Fruit fly (Drosophila melanogaster) whole organism, embryonic: ENCODE data around the gene CG4497.
A peak's percentile ranks its signal among the peaks of the same experiment; 100 is the strongest.

Experiments used
- Atf-2 ChIP-seq: fragments of 200-800 bp; sonication (Bioruptor generic); optimal IDR thresholded peaks from 2 replicates; lab custom pipeline; 2016; ENCODE audit warnings: missing biosample characterization, missing genetic modification characterization
- Awh ChIP-seq: fragments of 200-800 bp; sonication (Bioruptor generic); IDR thresholded peaks from 2 replicates; pipeline ENCODE4, ENCODE4 v1.3.6; 2022; ENCODE audit warnings: missing biosample characterization, missing genetic modification characterization
- B-H1 ChIP-seq: fragments of 200-800 bp; sonication (Bioruptor generic); IDR thresholded peaks from 3 replicates; pipeline ENCODE4 v1.3.6; 2022; ENCODE audit warnings: missing biosample characterization, missing genetic modification characterization
- CG10267 ChIP-seq: fragments of 200-800 bp; sonication (Bioruptor generic); optimal IDR thresholded peaks from 2 replicates; lab custom pipeline; 2018; ENCODE audit warnings: missing biosample characterization, mild to moderate bottlenecking, missing genetic modification characterization, moderate library complexity
- CG12391 ChIP-seq: fragments of 200-800 bp; sonication (Bioruptor generic); optimal IDR thresholded peaks from 3 replicates; lab custom pipeline; 2018; ENCODE audit warnings: missing biosample characterization, mild to moderate bottlenecking, missing genetic modification characterization, moderate library complexity
- CG1603 ChIP-seq: fragments of 200-800 bp; sonication (Bioruptor generic); optimal IDR thresholded peaks from 2 replicates; lab custom pipeline; 2019; ENCODE audit warnings: missing biosample characterization, mild to moderate bottlenecking, missing genetic modification characterization, moderate library complexity
- CG16779 ChIP-seq: fragments of 200-800 bp; sonication (Bioruptor generic); IDR thresholded peaks from 2 replicates; pipeline ENCODE4 v1.3.6; 2022; ENCODE audit warnings: missing biosample characterization, missing genetic modification characterization
- CG2875 ChIP-seq: fragments of 200-800 bp; sonication (Bioruptor generic); optimal IDR thresholded peaks from 2 replicates; lab custom pipeline; 2017; ENCODE audit warnings: missing biosample characterization, mild to moderate bottlenecking, missing genetic modification characterization, missing genetic modification reagents
- CG31441 ChIP-seq: fragments of 200-800 bp; sonication (Bioruptor generic); IDR thresholded peaks from 2 replicates; pipeline ENCODE4 v1.3.6; 2022; ENCODE audit warnings: missing biosample characterization, missing genetic modification characterization
- CG34422 ChIP-seq: fragments of 200-800 bp; sonication (Bioruptor generic); IDR thresholded peaks from 3 replicates; pipeline ENCODE4 v1.3.6; 2022; ENCODE audit warnings: missing biosample characterization, missing genetic modification characterization
- CG4820 ChIP-seq: fragments of 200-800 bp; sonication (Bioruptor generic); optimal IDR thresholded peaks from 3 replicates; lab custom pipeline; 2016; ENCODE audit warnings: missing biosample characterization, missing genetic modification characterization
- CG6654 ChIP-seq: fragments of 200-800 bp; sonication (Bioruptor generic); optimal IDR thresholded peaks from 2 replicates; lab custom pipeline; 2017; ENCODE audit warnings: missing biosample characterization, mild to moderate bottlenecking, missing genetic modification characterization
- CG8388 ChIP-seq: fragments of 200-800 bp; sonication (Bioruptor generic); optimal IDR thresholded peaks from 2 replicates; lab custom pipeline; 2019; ENCODE audit warnings: missing biosample characterization, mild to moderate bottlenecking, missing genetic modification characterization, moderate library complexity
- CoRest ChIP-seq: fragments of 200-800 bp; sonication (Bioruptor generic); optimal IDR thresholded peaks from 3 replicates; lab custom pipeline; 2018; ENCODE audit warnings: missing biosample characterization, mild to moderate bottlenecking, missing genetic modification characterization, moderate library complexity
- Dip2 ChIP-seq: fragments of 200-800 bp; sonication (Bioruptor generic); IDR thresholded peaks from 2 replicates; pipeline ENCODE4 v1.3.6; 2022; ENCODE audit warnings: missing biosample characterization, missing genetic modification characterization
- E2f1 ChIP-seq: fragments of 200-800 bp; sonication (Bioruptor generic); IDR thresholded peaks from 2 replicates; pipeline ENCODE4 v1.3.6; 2022; ENCODE audit warnings: missing biosample characterization, missing genetic modification characterization
- Gug ChIP-seq: fragments of 200-800 bp; sonication (Bioruptor generic); IDR thresholded peaks from 4 replicates; pipeline ENCODE4 v1.3.6; 2022; ENCODE audit warnings: missing biosample characterization, missing genetic modification characterization
- H2.0 ChIP-seq: fragments of 200-800 bp; sonication (Bioruptor generic); IDR thresholded peaks from 2 replicates; pipeline ENCODE4 v1.3.6; 2022; ENCODE audit warnings: missing biosample characterization, missing genetic modification characterization
- HLH3B ChIP-seq: fragments of 200-800 bp; sonication (Bioruptor generic); IDR thresholded peaks from 2 replicates; pipeline ENCODE4 v1.3.6; 2022; ENCODE audit warnings: missing biosample characterization, missing genetic modification characterization
- Hr51 ChIP-seq, 2 experiments: fragments of 200-800 bp; sonication (Bioruptor generic); optimal IDR thresholded peaks; 2 replicates in 1 of 2; 3 replicates in 1 of 2; lab custom pipeline; 2016 to 2018; ENCODE audit warnings: missing biosample characterization in 2 of 2, missing genetic modification characterization in 2 of 2, mild to moderate bottlenecking in 1 of 2, moderate library complexity in 1 of 2
- Oli ChIP-seq: fragments of 200-800 bp; sonication (Bioruptor generic); optimal IDR thresholded peaks from 2 replicates; lab custom pipeline; 2018; ENCODE audit warnings: missing biosample characterization, mild to moderate bottlenecking, missing genetic modification characterization, moderate library complexity
- PHDP ChIP-seq: fragments of 200-800 bp; sonication (Bioruptor generic); optimal IDR thresholded peaks from 3 replicates; lab custom pipeline; 2018; ENCODE audit warnings: missing biosample characterization, mild to moderate bottlenecking, missing genetic modification characterization, moderate library complexity
- Rx ChIP-seq: fragments of 200-800 bp; sonication (Bioruptor generic); IDR thresholded peaks from 2 replicates; pipeline ENCODE4 v1.3.6; 2022; ENCODE audit warnings: missing biosample characterization, missing genetic modification characterization
- Sox102F ChIP-seq: fragments of 200-800 bp; sonication (Bioruptor generic); optimal IDR thresholded peaks from 2 replicates; lab custom pipeline; 2018; ENCODE audit warnings: missing biosample characterization, mild to moderate bottlenecking, missing genetic modification characterization, moderate library complexity
- Xbp1 ChIP-seq: fragments of 200-800 bp; sonication (Bioruptor generic); optimal IDR thresholded peaks from 3 replicates; lab custom pipeline; 2016; ENCODE audit warnings: missing biosample characterization, mild to moderate bottlenecking, missing genetic modification characterization
- bcd ChIP-seq: fragments of 200-800 bp; sonication (Bioruptor generic); optimal IDR thresholded peaks from 2 replicates; lab custom pipeline; 2017; ENCODE audit warnings: missing biosample characterization, mild to moderate bottlenecking, missing genetic modification characterization
- crc ChIP-seq: fragments of 200-800 bp; sonication (Bioruptor generic); optimal IDR thresholded peaks from 2 replicates; lab custom pipeline; 2016; ENCODE audit warnings: missing biosample characterization, missing genetic modification characterization
- crp ChIP-seq, 2 experiments: fragments of 200-800 bp; sonication (Bioruptor generic); optimal IDR thresholded peaks; 2 replicates in 1 of 2; 3 replicates in 1 of 2; lab custom pipeline; 2017; ENCODE audit warnings: missing biosample characterization in 2 of 2, missing genetic modification characterization in 2 of 2, mild to moderate bottlenecking in 1 of 2, moderate library complexity in 1 of 2
- dimm ChIP-seq: fragments of 200-800 bp; sonication (Bioruptor generic); IDR thresholded peaks from 2 replicates; pipeline ENCODE4 v1.3.6; 2022; ENCODE audit warnings: missing biosample characterization, missing genetic modification characterization
- dysf ChIP-seq: fragments of 200-800 bp; sonication (Bioruptor generic); IDR thresholded peaks from 3 replicates; pipeline ENCODE4 v1.3.6; 2022; ENCODE audit warnings: missing biosample characterization, missing genetic modification characterization
- ems ChIP-seq: fragments of 200-800 bp; sonication (Bioruptor generic); optimal IDR thresholded peaks from 3 replicates; lab custom pipeline; 2016; ENCODE audit warnings: missing biosample characterization, missing genetic modification characterization
- eve ChIP-seq, 2 experiments: fragments of >200 bp; optimal IDR thresholded peaks; 2 replicates each; lab custom pipeline; 2017; ENCODE audit warnings: missing biosample characterization in 2 of 2, missing genetic modification characterization in 2 of 2
- ewg ChIP-seq: fragments of 200-800 bp; sonication (Bioruptor generic); optimal IDR thresholded peaks from 3 replicates; lab custom pipeline; 2017; ENCODE audit warnings: mild to moderate bottlenecking, missing biosample characterization, missing genetic modification reagents, missing genetic modification characterization
- fd96Cb ChIP-seq: fragments of 200-800 bp; sonication (Bioruptor generic); optimal IDR thresholded peaks from 2 replicates; lab custom pipeline; 2018; ENCODE audit warnings: missing biosample characterization, mild to moderate bottlenecking, missing genetic modification characterization, moderate library complexity
- gem ChIP-seq: fragments of 200-800 bp; sonication (Bioruptor generic); optimal IDR thresholded peaks from 2 replicates; lab custom pipeline; 2019; ENCODE audit warnings: missing biosample characterization, mild to moderate bottlenecking, missing genetic modification characterization, moderate library complexity
- lab ChIP-seq: fragments of 200-800 bp; sonication (Bioruptor generic); optimal IDR thresholded peaks from 3 replicates; lab custom pipeline; 2017; ENCODE audit warnings: missing biosample characterization, missing genetic modification characterization, mild to moderate bottlenecking, moderate library complexity, missing genetic modification reagents
- lov ChIP-seq, 2 experiments: fragments of 200-800 bp in 1 of 2; fragments of >200 bp in 1 of 2; sonication (Bioruptor generic) in 1 of 2; IDR thresholded peaks in 1 of 2; optimal IDR thresholded peaks in 1 of 2; 2 replicates in 1 of 2; 3 replicates in 1 of 2; pipeline versions ENCODE4 v1.3.6 to Lab custom; 2017 to 2022; ENCODE audit warnings: missing biosample characterization in 1 of 2, missing genetic modification characterization in 1 of 2
- mam ChIP-seq: fragments of 200-800 bp; sonication (Bioruptor generic); optimal IDR thresholded peaks from 3 replicates; lab custom pipeline; 2016; ENCODE audit warnings: missing biosample characterization, missing genetic modification characterization
- oc ChIP-seq: fragments of 200-800 bp; sonication (Bioruptor generic); optimal IDR thresholded peaks from 2 replicates; lab custom pipeline; 2018; ENCODE audit warnings: missing biosample characterization, mild to moderate bottlenecking, missing genetic modification characterization, moderate library complexity
- odd ChIP-seq: fragments of 200-800 bp; sonication (Bioruptor generic); optimal IDR thresholded peaks from 2 replicates; lab custom pipeline; 2017; ENCODE audit warnings: missing biosample characterization, mild to moderate bottlenecking, missing genetic modification characterization
- p53 ChIP-seq: fragments of 200-800 bp; sonication (Bioruptor generic); optimal IDR thresholded peaks from 2 replicates; lab custom pipeline; 2016; ENCODE audit warnings: missing biosample characterization, missing genetic modification characterization
- pan ChIP-seq, 4 experiments: fragments of >200 bp in 3 of 4; fragments of 200-800 bp in 1 of 4; sonication (Bioruptor generic) in 1 of 4; optimal IDR thresholded peaks in 3 of 4; IDR thresholded peaks in 1 of 4; 2 replicates each; pipeline versions ENCODE4 v1.3.6 to Lab custom; 2017 to 2022; ENCODE audit warnings: missing biosample characterization in 2 of 4, missing genetic modification characterization in 2 of 4, mixed read lengths in 1 of 4
- ranshi ChIP-seq: fragments of 200-800 bp; sonication (Bioruptor generic); IDR thresholded peaks from 2 replicates; pipeline ENCODE4 v1.3.6; 2022; ENCODE audit warnings: missing biosample characterization, missing genetic modification characterization
- sc ChIP-seq, 3 experiments: fragments of >200 bp in 2 of 3; fragments of 200-800 bp in 1 of 3; sonication (Bioruptor generic) in 1 of 3; optimal IDR thresholded peaks; 2 replicates in 2 of 3; 3 replicates in 1 of 3; lab custom pipeline; 2017; ENCODE audit warnings: mild to moderate bottlenecking in 1 of 3, missing biosample characterization in 1 of 3, missing genetic modification characterization in 1 of 3, missing genetic modification reagents in 1 of 3
- tin ChIP-seq: fragments of 200-800 bp; sonication (Bioruptor generic); optimal IDR thresholded peaks from 3 replicates; lab custom pipeline; 2016; ENCODE audit warnings: missing biosample characterization, missing genetic modification characterization
- unpg ChIP-seq: fragments of 200-800 bp; sonication (Bioruptor generic); optimal IDR thresholded peaks from 3 replicates; lab custom pipeline; 2018; ENCODE audit warnings: missing biosample characterization, mild to moderate bottlenecking, missing genetic modification characterization, moderate library complexity
- zfh2 ChIP-seq: fragments of 200-800 bp; sonication (Bioruptor generic); optimal IDR thresholded peaks from 2 replicates; lab custom pipeline; 2016; ENCODE audit warnings: missing biosample characterization, missing genetic modification characterization

CG4497 gene

DNA sequence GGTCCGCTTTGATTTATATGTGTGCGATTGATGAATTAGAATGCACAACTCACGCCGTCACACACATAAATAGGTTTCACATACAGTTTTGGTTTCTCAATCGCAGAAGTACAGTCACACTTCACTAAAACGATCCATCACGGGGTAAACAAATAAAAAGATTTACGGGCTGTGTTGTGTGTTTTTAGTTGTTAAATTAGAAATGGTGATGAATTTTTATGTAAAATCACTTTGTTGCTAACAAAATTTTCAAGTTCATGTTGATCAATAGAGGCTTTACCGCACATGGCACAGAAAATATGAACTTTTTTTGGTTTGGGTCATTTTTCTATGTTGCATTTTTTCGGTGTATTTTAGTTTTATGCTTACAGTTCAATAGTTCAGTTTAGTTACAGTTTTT, 45.5 kb downstream of the CG4497 start (continued):
- TF ChIP-seq lov (optimal IDR thresholded peaks at IDR 0.05; lab: Kevin White, UChicago), result no peak
- no peak for TF ChIP-seq lov (GFP tag; IDR thresholded peaks at IDR 0.05; lab: Robert Waterston, UW)
- peak; percentile 46 for TF ChIP-seq fd96Cb (tag; lab: Kevin White, UChicago)
- TF ChIP-seq ranshi, result peak; percentile 39; the same call in 1 of the 2 replicates
- peak; percentile 3 for TF ChIP-seq ewg (GFP tag; lab: Kevin White, UChicago)
- no peak for TF ChIP-seq sc (optimal IDR thresholded peaks at IDR 0.05; lab: Kevin White, UChicago)
- TF ChIP-seq sc (GFP tag; optimal IDR thresholded peaks at IDR 0.05; lab: Kevin White, UChicago), result peak; percentile 4
- TF ChIP-seq lab (GFP tag; lab: Kevin White, UChicago), result peak; percentile 12
- peak; percentile 2 for TF ChIP-seq Atf-2 (GFP tag; lab: Kevin White, UChicago)
- TF ChIP-seq HLH3B, result peak; percentile 52; the same call in 1 of the 2 replicates
- peak; percentile 65 for TF ChIP-seq Sox102F (GFP tag; lab: Kevin White, UChicago)
- TF ChIP-seq tin (GFP tag; lab: Kevin White, UChicago), result peak; percentile 14
- no peak for TF ChIP-seq CG6654 (GFP tag; lab: Kevin White, UChicago)
- no peak for TF ChIP-seq crc (GFP tag; lab: Kevin White, UChicago)
- TF ChIP-seq zfh2 (GFP tag; lab: Kevin White, UChicago), result no peak
- TF ChIP-seq oc (tag; lab: Kevin White, UChicago), result peak; percentile 24
- 0 out of 4 replicates have a peak, but pooled peaks have one; percentile 4 for TF ChIP-seq Gug (GFP tag; lab: Robert Waterston, UW)
- TF ChIP-seq gem (tag; lab: Kevin White, UChicago), result peak; percentile 68
- TF ChIP-seq CG10267 (tag; lab: Kevin White, UChicago), result peak; percentile 2
- peak; percentile 28 for TF ChIP-seq mam (GFP tag; lab: Kevin White, UChicago)
- no peak for TF ChIP-seq ems (GFP tag; lab: Kevin White, UChicago)
- TF ChIP-seq eve (GFP tag; optimal IDR thresholded peaks at IDR 0.05; lab: Kevin White, UChicago), result peak in 1 of 2 experiments; percentile 46
- TF ChIP-seq bcd (GFP tag; lab: Kevin White, UChicago), result peak; percentile 3
- TF ChIP-seq Hr51 (GFP tag; optimal IDR thresholded peaks at IDR 0.05; lab: Kevin White, UChicago), result peak in 1 of 2 experiments; percentile 62
- TF ChIP-seq unpg, result peak; percentile 52
- TF ChIP-seq Dip2, result no peak
- TF ChIP-seq CG16779 (GFP tag; lab: Robert Waterston, UW), result no peak
- TF ChIP-seq crp (GFP tag; optimal IDR thresholded peaks at IDR 0.05; lab: Kevin White, UChicago), result no peak
- no peak for TF ChIP-seq pan (optimal IDR thresholded peaks at IDR 0.05; lab: Kevin White, UChicago)
- TF ChIP-seq pan (GFP tag; optimal IDR thresholded peaks at IDR 0.05 in 1 of 2, IDR thresholded peaks at IDR 0.05 in 1 of 2), result peak in 1 of 2 experiments; percentile 44
- TF ChIP-seq Xbp1 (GFP tag; lab: Kevin White, UChicago), result peak; percentile 49
- TF ChIP-seq CG1603 (tag; lab: Kevin White, UChicago), result peak; percentile 60
- TF ChIP-seq CoRest (tag; lab: Kevin White, UChicago), result peak; percentile 26
- 0 out of 2 replicates have a peak, but pooled peaks have one; percentile 20 for TF ChIP-seq E2f1 (GFP tag; lab: Robert Waterston, UW)
- TF ChIP-seq CG2875, result peak; percentile 13
- peak; percentile 45; the same call in 1 of the 2 replicates for TF ChIP-seq CG31441 (GFP tag; lab: Robert Waterston, UW)
- no peak for TF ChIP-seq p53 (GFP tag; lab: Kevin White, UChicago)
- TF ChIP-seq CG34422, result 0 out of 3 replicates have a peak, but pooled peaks have one; percentile 50
- TF ChIP-seq B-H1, result 0 out of 3 replicates have a peak, but pooled peaks have one; percentile 22
- TF ChIP-seq Rx, result 0 out of 2 replicates have a peak, but pooled peaks have one; percentile 12
- peak; percentile 46 for TF ChIP-seq CG4820
- TF ChIP-seq CG8388 (GFP tag; lab: Kevin White, UChicago), result peak; percentile 46
- peak; percentile 52 for TF ChIP-seq Oli
- TF ChIP-seq odd (GFP tag; lab: Kevin White, UChicago), result peak; percentile 10
- TF ChIP-seq PHDP (tag; lab: Kevin White, UChicago), result peak; percentile 53
- TF ChIP-seq H2.0 (GFP tag; lab: Robert Waterston, UW), result peak; percentile 58; the same call in 1 of the 2 replicates
- TF ChIP-seq dimm (GFP tag; lab: Robert Waterston, UW), result 0 out of 2 replicates have a peak, but pooled peaks have one; percentile 15
- 0 out of 2 replicates have a peak, but pooled peaks have one; percentile 15 for TF ChIP-seq Awh (GFP tag; lab: Robert Waterston, UW)
- TF ChIP-seq dysf, result peak; percentile 52
- peak; percentile 42 for TF ChIP-seq CG12391 (tag; lab: Kevin White, UChicago)
